Worm (Caenorhabditis elegans): ENCODE measurements around the gene cand-1.

ce11 chrV:16811841-16812240 is 9.2 kb downstream of the cand-1 start:
- TF ChIP-seq him-1 (tag; optimal IDR thresholded peaks at IDR 0.05), result no peak
- TF ChIP-seq dao-5 (tag; optimal IDR thresholded peaks at IDR 0.05), result no peak

Measured in whole organism, L4/young adult.